Fruit fly (Drosophila melanogaster): ENCODE measurements around the gene Zmynd8.
A peak's percentile ranks its signal among the peaks of the same experiment; 100 is the strongest.

Gene Zmynd8

DNA sequence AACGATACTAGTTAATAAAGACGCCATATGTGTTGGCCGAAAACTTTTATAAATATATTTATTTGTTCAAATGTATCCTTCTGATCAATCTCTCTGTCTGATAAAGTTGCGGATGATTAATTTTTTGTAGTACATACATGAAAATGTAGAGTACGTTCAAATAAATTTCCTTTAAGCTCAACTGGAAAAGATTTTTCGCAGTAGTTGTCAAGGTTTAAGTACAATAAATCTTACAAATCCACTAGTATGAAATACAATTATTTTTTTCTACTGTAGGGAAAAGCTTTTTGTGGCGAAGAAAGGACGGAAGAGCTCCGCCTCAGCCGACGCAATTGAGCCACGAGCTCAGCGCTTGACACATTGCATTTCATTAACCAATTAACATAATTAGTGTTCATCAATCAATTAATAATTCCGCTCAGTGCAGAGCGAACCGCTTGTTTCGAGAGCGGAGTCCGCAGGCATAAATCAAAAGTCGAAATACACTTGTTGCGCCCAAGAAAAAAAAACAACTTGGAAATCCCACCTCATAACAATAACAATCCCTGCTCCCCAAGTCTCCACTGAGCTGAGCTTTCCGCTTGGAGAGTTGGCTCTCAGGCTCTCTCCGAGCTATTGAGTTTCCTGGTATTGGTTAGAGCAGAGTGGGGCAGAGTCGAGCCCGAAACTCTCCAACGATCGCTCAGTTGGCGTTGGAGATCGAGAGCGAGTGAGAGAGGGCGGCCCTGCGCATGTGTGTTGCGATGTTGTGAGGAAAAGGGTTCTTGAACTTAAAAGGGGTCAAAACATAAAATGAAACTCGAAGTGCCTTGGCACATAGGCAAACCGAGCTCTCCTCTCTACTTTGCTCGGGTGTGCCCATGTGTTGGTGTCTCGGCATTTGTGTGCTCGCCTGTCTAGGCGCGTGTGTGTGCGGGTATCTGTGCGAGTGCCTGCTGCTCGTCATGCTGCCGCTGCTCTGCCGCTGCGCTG lies 19.7 kb downstream of the Zmynd8 start (continued):
- peak; percentile 66 for TF ChIP-seq pros (GFP tag; optimal IDR thresholded peaks at IDR 0.05)
- peak; percentile 49 for TF ChIP-seq CG34376 (GFP tag; optimal IDR thresholded peaks at IDR 0.05)
- TF ChIP-seq bigmax (GFP tag; optimal IDR thresholded peaks at IDR 0.05): no peak
- no peak for TF ChIP-seq BEAF-32 (GFP tag; optimal IDR thresholded peaks at IDR 0.05)
- TF ChIP-seq CG34422 (GFP tag; IDR thresholded peaks at IDR 0.05): no peak
- TF ChIP-seq Sox100B (GFP tag; optimal IDR thresholded peaks at IDR 0.05): peak; percentile 48
- peak; percentile 2 for TF ChIP-seq CG12769 (tag; optimal IDR thresholded peaks at IDR 0.05)
- no peak for TF ChIP-seq CG13424 (tag; optimal IDR thresholded peaks at IDR 0.05)
- peak; percentile 89 to 90 for TF ChIP-seq Trl (optimal IDR thresholded peaks at IDR 0.05)
- no peak for TF ChIP-seq Trl (GFP tag; optimal IDR thresholded peaks at IDR 0.05)
- peak; percentile 0 for TF ChIP-seq CG3281 (GFP tag; optimal IDR thresholded peaks at IDR 0.05)
- TF ChIP-seq CG4360 (GFP tag; IDR thresholded peaks at IDR 0.05): no peak; the same call in 1 of the 2 replicates
- peak in 1 of 2 experiments; percentile 8 for TF ChIP-seq Pdp1 (GFP tag; optimal IDR thresholded peaks at IDR 0.05)
- TF ChIP-seq esg (GFP tag; conservative IDR thresholded peaks at IDR 0.05): no peak
- TF ChIP-seq CG42726 (GFP tag; IDR thresholded peaks at IDR 0.05; ENCODE audit: partially characterized antibody): no peak
- no peak for TF ChIP-seq NFAT (GFP tag; IDR thresholded peaks at IDR 0.05)
- TF ChIP-seq trh (GFP tag; optimal IDR thresholded peaks at IDR 0.05): no peak
- no peak for TF ChIP-seq zfh2 (GFP tag; optimal IDR thresholded peaks at IDR 0.05)
- TF ChIP-seq CG8089 (GFP tag; optimal IDR thresholded peaks at IDR 0.05): peak; percentile 5
- TF ChIP-seq CG7987 (GFP tag; optimal IDR thresholded peaks at IDR 0.05): no peak
- TF ChIP-seq CG14014 (GFP tag; IDR thresholded peaks at IDR 0.05): no peak
- TF ChIP-seq Drgx (GFP tag; IDR thresholded peaks at IDR 0.05): no peak
- TF ChIP-seq ttk (GFP tag; IDR thresholded peaks at IDR 0.05): peak; percentile 54; the same call in 1 of the 2 replicates
- TF ChIP-seq CG18262 (tag; optimal IDR thresholded peaks at IDR 0.05): peak; percentile 30
- TF ChIP-seq CG4730 (GFP tag; IDR thresholded peaks at IDR 0.05): no peak
- TF ChIP-seq CG10543 (GFP tag; optimal IDR thresholded peaks at IDR 0.05): peak; percentile 2
- peak; percentile 93 for TF ChIP-seq cg (GFP tag; optimal IDR thresholded peaks at IDR 0.05)
- peak; percentile 63 for TF ChIP-seq vvl (GFP tag; IDR thresholded peaks at IDR 0.05)
- no peak for TF ChIP-seq CG3838 (GFP tag; optimal IDR thresholded peaks at IDR 0.05)
- TF ChIP-seq slou (GFP tag; optimal IDR thresholded peaks at IDR 0.05): no peak
- TF ChIP-seq CG15479 (GFP tag; optimal IDR thresholded peaks at IDR 0.05): peak; percentile 5
- no peak for TF ChIP-seq E2f2 (GFP tag; IDR thresholded peaks at IDR 0.05)
- TF ChIP-seq CG3847 (GFP tag; IDR thresholded peaks at IDR 0.05): no peak
- no peak for TF ChIP-seq slp2 (GFP tag; optimal IDR thresholded peaks at IDR 0.05)
- peak; percentile 75; the same call in 2 of the 3 replicates for TF ChIP-seq z (GFP tag; IDR thresholded peaks at IDR 0.05)
- no peak for TF ChIP-seq CG12236 (GFP tag; optimal IDR thresholded peaks at IDR 0.05)
- TF ChIP-seq CG2678 (tag; optimal IDR thresholded peaks at IDR 0.05): peak; percentile 30
- TF ChIP-seq HHEX (GFP tag; optimal IDR thresholded peaks at IDR 0.05): peak; percentile 9
- no peak for TF ChIP-seq CG3995 (GFP tag; optimal IDR thresholded peaks at IDR 0.05)
- TF ChIP-seq E2f1 (GFP tag; IDR thresholded peaks at IDR 0.05): no peak
- TF ChIP-seq Mes4 (GFP tag; optimal IDR thresholded peaks at IDR 0.05): no peak
- peak; percentile 13 for TF ChIP-seq Nf-YB (GFP tag; optimal IDR thresholded peaks at IDR 0.05)
- no peak for TF ChIP-seq disco-r (GFP tag; optimal IDR thresholded peaks at IDR 0.05)
- peak in 1 of 2 experiments; percentile 71 for TF ChIP-seq Hr78 (GFP tag; optimal IDR thresholded peaks at IDR 0.05)
- no peak for TF ChIP-seq tx (GFP tag; optimal IDR thresholded peaks at IDR 0.05)
- TF ChIP-seq CG1832 (GFP tag; optimal IDR thresholded peaks at IDR 0.05): no peak
- peak; percentile 90 for TF ChIP-seq Kr (GFP tag; optimal IDR thresholded peaks at IDR 0.05)
- TF ChIP-seq CG10959 (GFP tag; IDR thresholded peaks at IDR 0.05): no peak
- peak; percentile 31 for TF ChIP-seq CG11504 (tag; optimal IDR thresholded peaks at IDR 0.05)

Data from whole organism, embryonic.